Fruit fly (Drosophila melanogaster): Measurements from ENCODE around the gene lost.
A peak's percentile ranks its signal among the peaks of the same experiment; 100 is the strongest.

Gene lost

DNA sequence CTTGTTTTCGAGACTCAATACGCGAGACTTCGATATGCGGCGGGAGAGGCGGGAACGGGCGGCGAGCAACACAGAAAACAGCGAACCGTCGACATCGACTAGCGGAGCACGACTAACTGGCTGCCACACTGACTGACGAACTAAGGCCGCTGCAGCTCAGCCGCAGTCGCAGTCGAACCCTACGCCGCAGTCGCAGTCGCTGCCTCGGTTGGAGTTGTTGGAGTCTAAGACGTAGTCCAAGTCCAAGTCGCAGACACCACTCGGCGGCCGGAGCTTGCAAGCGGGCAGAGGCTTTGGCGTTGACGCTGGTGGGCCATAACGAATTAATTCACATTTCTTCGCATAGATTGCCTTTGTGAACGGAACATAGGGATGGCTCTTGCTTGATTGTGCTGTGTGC is 47.8 kb downstream of the lost start (continued):
- TF ChIP-seq CG34224 (GFP tag; IDR thresholded peaks at IDR 0.05; ENCODE audit: partially characterized antibody) = no peak
- no peak for TF ChIP-seq ash1 (GFP tag; optimal IDR thresholded peaks at IDR 0.05)
- no peak for TF ChIP-seq GATAe (GFP tag; conservative IDR thresholded peaks at IDR 0.05)
- no peak for TF ChIP-seq CG12155 (GFP tag; optimal IDR thresholded peaks at IDR 0.05)
- TF ChIP-seq crp (GFP tag; optimal IDR thresholded peaks at IDR 0.05) = no peak
- TF ChIP-seq CG4617 (GFP tag; optimal IDR thresholded peaks at IDR 0.05; ENCODE audit: borderline replicate concordance) = no peak
- peak; percentile 33; the same call in 1 of the 3 replicates for TF ChIP-seq ci (GFP tag; IDR thresholded peaks at IDR 0.05)
- no peak for TF ChIP-seq Scr (GFP tag; IDR thresholded peaks at IDR 0.05; ENCODE audit: partially characterized antibody)
- TF ChIP-seq chm (GFP tag; IDR thresholded peaks at IDR 0.05) = peak; percentile 48; the same call in 1 of the 2 replicates
- TF ChIP-seq cg (GFP tag; optimal IDR thresholded peaks at IDR 0.05) = no peak
- no peak for TF ChIP-seq Bdp1 (GFP tag; optimal IDR thresholded peaks at IDR 0.05)
- TF ChIP-seq CG7963 (GFP tag; IDR thresholded peaks at IDR 0.05; ENCODE audit: partially characterized antibody) = no peak
- TF ChIP-seq grau (tag; optimal IDR thresholded peaks at IDR 0.05) = no peak
- TF ChIP-seq Sin3A (optimal IDR thresholded peaks at IDR 0.05) = no peak
- no peak for TF ChIP-seq zen2 (GFP tag; IDR thresholded peaks at IDR 0.05; ENCODE audit: partially characterized antibody)
- no peak for TF ChIP-seq HLH4C (GFP tag; IDR thresholded peaks at IDR 0.05; ENCODE audit: partially characterized antibody)
- no peak for TF ChIP-seq CG30020 (tag; optimal IDR thresholded peaks at IDR 0.05)
- no peak for TF ChIP-seq CG6813 (GFP tag; optimal IDR thresholded peaks at IDR 0.05)
- TF ChIP-seq Sox102F (GFP tag; optimal IDR thresholded peaks at IDR 0.05) = no peak
- no peak for TF ChIP-seq sug (tag; optimal IDR thresholded peaks at IDR 0.05)
- peak; percentile 4; the same call in 1 of the 2 replicates for TF ChIP-seq Awh (GFP tag; IDR thresholded peaks at IDR 0.05)
- TF ChIP-seq CG8290 (GFP tag; optimal IDR thresholded peaks at IDR 0.05) = no peak
- no peak for TF ChIP-seq CG8290 (tag; optimal IDR thresholded peaks at IDR 0.05)
- peak; percentile 95 for TF ChIP-seq pros (GFP tag; optimal IDR thresholded peaks at IDR 0.05)
- TF ChIP-seq Sry-β (GFP tag; optimal IDR thresholded peaks at IDR 0.05) = no peak
- TF ChIP-seq zfh1 (GFP tag; IDR thresholded peaks at IDR 0.05) = 0 out of 3 replicates have a peak, but pooled peaks have one; percentile 34
- 0 out of 3 replicates have a peak, but pooled peaks have one; percentile 25 for TF ChIP-seq CG11456 (GFP tag; IDR thresholded peaks at IDR 0.05)
- TF ChIP-seq Neu2 (GFP tag; optimal IDR thresholded peaks at IDR 0.05; ENCODE audit: borderline replicate concordance) = no peak
- 0 out of 3 replicates have a peak, but pooled peaks have one; percentile 24 for TF ChIP-seq Opbp (GFP tag; IDR thresholded peaks at IDR 0.05; ENCODE audit: partially characterized antibody)
- no peak for TF ChIP-seq CG4282 (GFP tag; optimal IDR thresholded peaks at IDR 0.05)
- no peak for TF ChIP-seq gfzf (GFP tag; optimal IDR thresholded peaks at IDR 0.05)
- no peak for TF ChIP-seq fd102C (GFP tag; optimal IDR thresholded peaks at IDR 0.05)
- TF ChIP-seq CG7987 (GFP tag; optimal IDR thresholded peaks at IDR 0.05) = no peak
- TF ChIP-seq CG4404 (GFP tag; IDR thresholded peaks at IDR 0.05) = no peak
- no peak for TF ChIP-seq CG5245 (GFP tag; optimal IDR thresholded peaks at IDR 0.05)
- TF ChIP-seq CG12219 (GFP tag; optimal IDR thresholded peaks at IDR 0.05) = no peak
- no peak for TF ChIP-seq CG10565 (GFP tag; optimal IDR thresholded peaks at IDR 0.05)
- no peak for TF ChIP-seq Ptx1 (GFP tag; IDR thresholded peaks at IDR 0.05)
- TF ChIP-seq CG14710 (tag; optimal IDR thresholded peaks at IDR 0.05) = no peak
- TF ChIP-seq Dad (GFP tag; optimal IDR thresholded peaks at IDR 0.05) = no peak
- TF ChIP-seq CG7839 (tag; optimal IDR thresholded peaks at IDR 0.05) = no peak
- peak; percentile 15 for TF ChIP-seq HHEX (GFP tag; optimal IDR thresholded peaks at IDR 0.05)
- no peak for TF ChIP-seq az2 (GFP tag; optimal IDR thresholded peaks at IDR 0.05)
- no peak for TF ChIP-seq Hr3 (GFP tag; optimal IDR thresholded peaks at IDR 0.05)
- peak; percentile 61; the same call in 1 of the 4 replicates for TF ChIP-seq chinmo (GFP tag; IDR thresholded peaks at IDR 0.05; ENCODE audit: partially characterized antibody)
- TF ChIP-seq CG17912 (GFP tag; optimal IDR thresholded peaks at IDR 0.05) = peak; percentile 17
- TF ChIP-seq hb (GFP tag; IDR thresholded peaks at IDR 0.05; ENCODE audit: partially characterized antibody) = no peak
- TF ChIP-seq CG12071 (GFP tag; optimal IDR thresholded peaks at IDR 0.05) = no peak
- no peak for TF ChIP-seq Hand (GFP tag; optimal IDR thresholded peaks at IDR 0.05)
- no peak for TF ChIP-seq sima (GFP tag; optimal IDR thresholded peaks at IDR 0.05)

Data from whole organism, embryonic.